Fruit fly (Drosophila melanogaster) whole organism, embryonic: Measurements from ENCODE around the gene CG13096.

Experiments used
- Antp ChIP-seq: fragments of 200-800 bp; sonication (Bioruptor generic); optimal IDR thresholded peaks from 3 replicates; lab custom pipeline; 2016; ENCODE audit warnings: missing biosample characterization, missing genetic modification characterization
- Atf-2 ChIP-seq: fragments of 200-800 bp; sonication (Bioruptor generic); optimal IDR thresholded peaks from 2 replicates; lab custom pipeline; 2016; ENCODE audit warnings: missing biosample characterization, missing genetic modification characterization
- B-H2 ChIP-seq: fragments of 200-800 bp; sonication (Bioruptor generic); optimal IDR thresholded peaks from 2 replicates; lab custom pipeline; 2018; ENCODE audit warnings: missing biosample characterization, mild to moderate bottlenecking, missing genetic modification characterization
- Bgb ChIP-seq: fragments of 200-800 bp; sonication (Bioruptor generic); IDR thresholded peaks from 2 replicates; pipeline ENCODE4 v1.3.6; 2022; ENCODE audit warnings: missing biosample characterization, missing genetic modification characterization; ENCODE audit not compliant: partially characterized antibody
- CG10147 ChIP-seq: fragments of 200-800 bp; sonication (Bioruptor generic); optimal IDR thresholded peaks from 2 replicates; lab custom pipeline; 2019; ENCODE audit warnings: missing biosample characterization, mild to moderate bottlenecking, missing genetic modification characterization, moderate library complexity
- CG10959 ChIP-seq: fragments of 200-800 bp; sonication (Bioruptor generic); IDR thresholded peaks from 2 replicates; pipeline ENCODE4 v1.3.6; 2022; ENCODE audit warnings: missing biosample characterization, missing genetic modification characterization
- CG10979 ChIP-seq: fragments of 200-800 bp; sonication (Bioruptor generic); optimal IDR thresholded peaks from 2 replicates; lab custom pipeline; 2018; ENCODE audit warnings: missing biosample characterization, mild to moderate bottlenecking, missing genetic modification characterization, moderate library complexity
- CG12071 ChIP-seq: fragments of 200-800 bp; sonication (Bioruptor generic); optimal IDR thresholded peaks from 3 replicates; lab custom pipeline; 2018; ENCODE audit warnings: missing biosample characterization, mild to moderate bottlenecking, missing genetic modification characterization
- CG12659 ChIP-seq: fragments of 200-800 bp; sonication (Bioruptor generic); optimal IDR thresholded peaks from 3 replicates; lab custom pipeline; 2017; ENCODE audit warnings: mild to moderate bottlenecking, missing biosample characterization, missing genetic modification reagents, missing genetic modification characterization
- CG13287 ChIP-seq: fragments of 200-800 bp; sonication (Bioruptor generic); IDR thresholded peaks from 2 replicates; pipeline ENCODE4 v1.3.6; 2022; ENCODE audit warnings: missing biosample characterization, missing genetic modification characterization; ENCODE audit not compliant: partially characterized antibody
- CG13894 ChIP-seq: fragments of 200-800 bp; sonication (Bioruptor generic); optimal IDR thresholded peaks from 3 replicates; lab custom pipeline; 2018; ENCODE audit warnings: missing biosample characterization, mild to moderate bottlenecking, missing genetic modification characterization, moderate library complexity
- CG1529 ChIP-seq: fragments of 200-800 bp; sonication (Bioruptor generic); optimal IDR thresholded peaks from 3 replicates; lab custom pipeline; 2018; ENCODE audit warnings: missing biosample characterization, missing genetic modification characterization
- CG15514 ChIP-seq: fragments of 200-800 bp; sonication (Bioruptor generic); optimal IDR thresholded peaks from 3 replicates; lab custom pipeline; 2017; ENCODE audit warnings: missing biosample characterization, missing genetic modification characterization, mild to moderate bottlenecking, moderate library complexity, missing genetic modification reagents
- CG1603 ChIP-seq: fragments of 200-800 bp; sonication (Bioruptor generic); optimal IDR thresholded peaks from 2 replicates; lab custom pipeline; 2019; ENCODE audit warnings: missing biosample characterization, mild to moderate bottlenecking, missing genetic modification characterization, moderate library complexity
- CG16815 ChIP-seq: fragments of 200-800 bp; sonication (Bioruptor generic); optimal IDR thresholded peaks from 3 replicates; lab custom pipeline; 2017; ENCODE audit warnings: missing biosample characterization, mild to moderate bottlenecking, missing genetic modification characterization
- CG17359 ChIP-seq: fragments of 200-800 bp; sonication (Bioruptor generic); optimal IDR thresholded peaks from 3 replicates; lab custom pipeline; 2018; ENCODE audit warnings: missing biosample characterization, mild to moderate bottlenecking, missing genetic modification characterization, moderate library complexity
- CG17802 ChIP-seq: fragments of 200-800 bp; sonication (Bioruptor generic); optimal IDR thresholded peaks from 2 replicates; lab custom pipeline; 2018; ENCODE audit warnings: missing biosample characterization, mild to moderate bottlenecking, missing genetic modification characterization, moderate library complexity
- CG17912 ChIP-seq: fragments of 200-800 bp; sonication (Bioruptor generic); optimal IDR thresholded peaks from 2 replicates; lab custom pipeline; 2018; ENCODE audit warnings: missing biosample characterization, mild to moderate bottlenecking, missing genetic modification characterization
- CG1792 ChIP-seq: fragments of 200-800 bp; sonication (Bioruptor generic); optimal IDR thresholded peaks from 2 replicates; lab custom pipeline; 2016; ENCODE audit warnings: missing biosample characterization, missing genetic modification characterization
- CG2116 ChIP-seq: fragments of 200-800 bp; sonication (Bioruptor generic); optimal IDR thresholded peaks from 3 replicates; lab custom pipeline; 2018; ENCODE audit warnings: missing biosample characterization, mild to moderate bottlenecking, missing genetic modification characterization
- CG2202 ChIP-seq: fragments of 200-800 bp; sonication (Bioruptor generic); optimal IDR thresholded peaks from 2 replicates; lab custom pipeline; 2018; ENCODE audit warnings: missing biosample characterization, mild to moderate bottlenecking, missing genetic modification characterization
- CG30431 ChIP-seq: fragments of 200-800 bp; sonication (Bioruptor generic); optimal IDR thresholded peaks from 2 replicates; lab custom pipeline; 2017; ENCODE audit warnings: missing biosample characterization, missing genetic modification characterization
- CG31441 ChIP-seq: fragments of 200-800 bp; sonication (Bioruptor generic); IDR thresholded peaks from 2 replicates; pipeline ENCODE4 v1.3.6; 2022; ENCODE audit warnings: missing biosample characterization, missing genetic modification characterization
- CG4360 ChIP-seq: fragments of 200-800 bp; sonication (Bioruptor generic); IDR thresholded peaks from 2 replicates; pipeline ENCODE4 v1.3.6; 2022; ENCODE audit warnings: missing biosample characterization, missing genetic modification characterization
- CG4854 ChIP-seq: fragments of 200-800 bp; sonication (Bioruptor generic); optimal IDR thresholded peaks from 2 replicates; lab custom pipeline; 2016; ENCODE audit warnings: missing biosample characterization, missing genetic modification characterization, inconsistent platforms
- CG6791 ChIP-seq: fragments of 200-800 bp; sonication (Bioruptor generic); IDR thresholded peaks from 3 replicates; pipeline ENCODE4 v1.3.6; 2022; ENCODE audit warnings: missing biosample characterization, missing genetic modification characterization; ENCODE audit not compliant: partially characterized antibody
- CG7987 ChIP-seq: fragments of 200-800 bp; sonication (Bioruptor generic); optimal IDR thresholded peaks from 2 replicates; lab custom pipeline; 2018; ENCODE audit warnings: missing biosample characterization, mild to moderate bottlenecking, missing genetic modification characterization, moderate library complexity
- CG8290 ChIP-seq, 3 experiments: fragments of 200-800 bp; sonication (Bioruptor generic); optimal IDR thresholded peaks; 2 replicates each; lab custom pipeline; 2016 to 2019; ENCODE audit warnings: missing biosample characterization in 3 of 3, missing genetic modification characterization in 3 of 3, mild to moderate bottlenecking in 2 of 3, moderate library complexity in 1 of 3
- CG9215 ChIP-seq: fragments of 200-800 bp; sonication (Bioruptor generic); IDR thresholded peaks from 2 replicates; pipeline ENCODE4 v1.3.6; 2022; ENCODE audit warnings: missing biosample characterization, missing genetic modification characterization
- CG9609 ChIP-seq: fragments of 200-800 bp; sonication (Bioruptor generic); optimal IDR thresholded peaks from 3 replicates; lab custom pipeline; 2016; ENCODE audit warnings: missing biosample characterization, missing genetic modification characterization
- D19B ChIP-seq: fragments of 200-800 bp; sonication (Bioruptor generic); optimal IDR thresholded peaks from 2 replicates; lab custom pipeline; 2017; ENCODE audit warnings: missing biosample characterization, mild to moderate bottlenecking, missing genetic modification characterization
- Ets65A ChIP-seq: fragments of 200-800 bp; sonication (Bioruptor generic); peaks from one replicate; lab custom pipeline; 2016; ENCODE audit warnings: missing biosample characterization, missing genetic modification characterization
- HLH54F ChIP-seq: fragments of 200-800 bp; sonication (Bioruptor generic); optimal IDR thresholded peaks from 3 replicates; lab custom pipeline; 2016; ENCODE audit warnings: missing biosample characterization, missing genetic modification characterization
- Hr39 ChIP-seq: fragments of >200 bp; optimal IDR thresholded peaks from 2 replicates; lab custom pipeline; 2017
- Hsf ChIP-seq: fragments of 200-800 bp; sonication (Bioruptor generic); optimal IDR thresholded peaks from 3 replicates; lab custom pipeline; 2016; ENCODE audit warnings: missing biosample characterization, missing genetic modification characterization
- Mes4 ChIP-seq: fragments of 200-800 bp; sonication (Bioruptor generic); optimal IDR thresholded peaks from 2 replicates; lab custom pipeline; 2016; ENCODE audit warnings: missing biosample characterization, missing genetic modification characterization
- Nf-YA ChIP-seq: fragments of 200-800 bp; sonication (Bioruptor generic); IDR thresholded peaks from 2 replicates; pipeline ENCODE4 v1.3.6; 2022; ENCODE audit warnings: missing biosample characterization, missing genetic modification characterization
- Sry-β ChIP-seq: fragments of 200-800 bp; sonication (Bioruptor generic); optimal IDR thresholded peaks from 2 replicates; lab custom pipeline; 2018; ENCODE audit warnings: missing biosample characterization, mild to moderate bottlenecking, missing genetic modification characterization, moderate library complexity
- Sry-δ ChIP-seq: fragments of 200-800 bp; sonication (Bioruptor generic); optimal IDR thresholded peaks from 2 replicates; lab custom pipeline; 2016; ENCODE audit warnings: missing biosample characterization, missing genetic modification characterization
- al ChIP-seq: fragments of 200-800 bp; sonication (Bioruptor generic); IDR thresholded peaks from 2 replicates; pipeline ENCODE4 v1.3.6; 2022; ENCODE audit warnings: missing biosample characterization, missing genetic modification characterization
- ara ChIP-seq: fragments of 200-800 bp; sonication (Bioruptor generic); IDR thresholded peaks from 2 replicates; pipeline ENCODE4 v1.3.6; 2022; ENCODE audit warnings: missing biosample characterization, missing genetic modification characterization
- crc ChIP-seq: fragments of 200-800 bp; sonication (Bioruptor generic); optimal IDR thresholded peaks from 2 replicates; lab custom pipeline; 2016; ENCODE audit warnings: missing biosample characterization, missing genetic modification characterization
- crol ChIP-seq: fragments of 200-800 bp; sonication (Bioruptor generic); IDR thresholded peaks from 2 replicates; pipeline ENCODE4 v1.3.6; 2022; ENCODE audit warnings: missing biosample characterization, missing genetic modification characterization
- grn ChIP-seq: fragments of 200-800 bp; sonication (Bioruptor generic); optimal IDR thresholded peaks from 3 replicates; lab custom pipeline; 2017; ENCODE audit warnings: missing biosample characterization, missing genetic modification characterization
- gro ChIP-seq: fragments of 200-800 bp; sonication (Bioruptor generic); optimal IDR thresholded peaks from 2 replicates; lab custom pipeline; 2016; ENCODE audit warnings: missing biosample characterization, missing genetic modification characterization
- knrl ChIP-seq: fragments of 200-800 bp; sonication (Bioruptor generic); IDR thresholded peaks from 3 replicates; pipeline ENCODE4 v1.3.6; 2022; ENCODE audit warnings: missing biosample characterization, missing genetic modification characterization; ENCODE audit not compliant: partially characterized antibody
- nerfin-1 ChIP-seq: fragments of 200-800 bp; sonication (Bioruptor generic); optimal IDR thresholded peaks from 3 replicates; lab custom pipeline; 2019; ENCODE audit warnings: missing biosample characterization, mild to moderate bottlenecking, missing genetic modification characterization, moderate library complexity
- sima ChIP-seq: fragments of 200-800 bp; sonication (Bioruptor generic); optimal IDR thresholded peaks from 2 replicates; lab custom pipeline; 2016; ENCODE audit warnings: missing biosample characterization, missing genetic modification characterization
- sr ChIP-seq: fragments of 200-800 bp; sonication (Bioruptor generic); IDR thresholded peaks from 3 replicates; pipeline ENCODE4 v1.3.6; 2022; ENCODE audit warnings: missing biosample characterization, missing genetic modification characterization
- sug ChIP-seq: fragments of 200-800 bp; optimal IDR thresholded peaks from 2 replicates; lab custom pipeline; 2019; ENCODE audit warnings: missing biosample characterization, mild to moderate bottlenecking, missing genetic modification characterization, moderate library complexity
- toy ChIP-seq: fragments of 200-800 bp; sonication (Bioruptor generic); IDR thresholded peaks from 2 replicates; pipeline ENCODE4 v1.3.6; 2022; ENCODE audit warnings: missing biosample characterization, missing genetic modification characterization

CG13096 gene

DNA sequence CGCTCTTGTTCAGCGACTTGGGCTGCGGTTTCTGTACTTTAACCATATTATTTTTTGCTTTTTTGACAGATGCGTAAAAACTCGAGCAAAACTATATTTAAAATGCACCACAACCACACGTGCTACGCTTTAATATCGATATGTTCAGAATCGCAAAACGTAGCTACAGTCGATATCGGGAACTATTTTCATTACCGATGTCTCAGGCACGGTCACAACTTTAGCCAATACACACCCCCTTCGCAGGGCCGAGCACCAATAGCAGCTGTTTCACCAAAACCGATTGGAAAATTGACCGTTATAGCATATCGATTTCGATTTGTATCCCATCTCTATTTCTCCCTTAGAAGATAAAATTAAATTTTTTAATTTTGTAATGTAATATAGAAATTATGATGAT, at the start of gene CG13096 (continued):
- TF ChIP-seq CG16815 (GFP tag; lab: Kevin White, UChicago) (no peak), Bgb (GFP tag; lab: Robert Waterston, UW) (peak; percentile 99), CG10147 (no peak), Antp (GFP tag; lab: Kevin White, UChicago) (peak; percentile 18), CG13287 (GFP tag; lab: Robert Waterston, UW) (peak; percentile 100), CG30431 (GFP tag; lab: Kevin White, UChicago) (no peak), CG10959 (GFP tag; lab: Robert Waterston, UW) (no peak), sima (no peak), knrl (GFP tag; lab: Robert Waterston, UW) (peak; percentile 98), Ets65A (GFP tag; lab: Kevin White, UChicago) (peak; percentile 83), CG13894 (peak; percentile 82), ara (GFP tag; lab: Robert Waterston, UW) (no peak), sug (tag; lab: Kevin White, UChicago) (no peak), crc (no peak), Nf-YA (GFP tag; lab: Robert Waterston, UW) (no peak), sr (GFP tag; lab: Robert Waterston, UW) (no peak), CG6791 (peak; percentile 99), CG1529 (no peak), CG7987 (peak; percentile 80), Mes4 (GFP tag; lab: Kevin White, UChicago) (peak; percentile 30), CG9215 (no peak), Hr39 (lab: Kevin White, UChicago) (no peak), Hsf (peak; percentile 11), CG17359 (no peak), B-H2 (GFP tag; lab: Kevin White, UChicago) (peak; percentile 49), CG15514 (GFP tag; lab: Kevin White, UChicago) (peak; percentile 91), HLH54F (no peak), crol (GFP tag; lab: Robert Waterston, UW) (no peak), CG2116 (GFP tag; lab: Kevin White, UChicago) (peak; percentile 96), CG12659 (peak; percentile 72), CG10979 (no peak), CG12071 (GFP tag; lab: Kevin White, UChicago) (no peak), CG17802 (tag; lab: Kevin White, UChicago) (no peak), CG4854 (GFP tag; lab: Kevin White, UChicago) (peak; percentile 25), grn (GFP tag; lab: Kevin White, UChicago) (no peak), al (GFP tag; lab: Robert Waterston, UW) (peak; percentile 17; the same call in 1 of the 2 replicates), CG1603 (peak; percentile 93), gro (GFP tag; lab: Kevin White, UChicago) (peak; percentile 68), CG1792 (GFP tag; lab: Kevin White, UChicago) (no peak), Sry-δ (GFP tag; lab: Kevin White, UChicago) (peak; percentile 99), Atf-2 (GFP tag; lab: Kevin White, UChicago) (no peak), nerfin-1 (tag; lab: Kevin White, UChicago) (peak; percentile 22), CG9609 (GFP tag; lab: Kevin White, UChicago) (peak; percentile 35), CG4360 (GFP tag; lab: Robert Waterston, UW) (no peak), CG31441 (GFP tag; lab: Robert Waterston, UW) (no peak; the same call in 1 of the 2 replicates), toy (GFP tag; lab: Robert Waterston, UW) (no peak), D19B (no peak), CG8290 (GFP tag; optimal IDR thresholded peaks at IDR 0.05; lab: Kevin White, UChicago) (peak; percentile 90), CG8290 (tag; optimal IDR thresholded peaks at IDR 0.05; lab: Kevin White, UChicago) (peak; percentile 75 to 96), CG17912 (GFP tag; lab: Kevin White, UChicago) (peak; percentile 59), CG2202 (tag; lab: Kevin White, UChicago) (no peak), Sry-β (GFP tag; lab: Kevin White, UChicago) (no peak)
